Fruit fly (Drosophila melanogaster) whole organism, embryonic: Measurements from ENCODE around the gene CG34134.

Source experiments
- CG14441 ChIP-seq: fragments of 200-800 bp; sonication (Bioruptor generic); IDR thresholded peaks from 2 replicates; pipeline ENCODE4 v1.3.6; 2022; ENCODE audit warnings: missing biosample characterization, missing genetic modification characterization
- CG15696 ChIP-seq: fragments of 200-800 bp; sonication (Bioruptor generic); optimal IDR thresholded peaks from 2 replicates; lab custom pipeline; 2019; ENCODE audit warnings: missing biosample characterization, mild to moderate bottlenecking, missing genetic modification characterization, moderate library complexity
- CG8478 ChIP-seq: fragments of >200 bp; optimal IDR thresholded peaks from 2 replicates; lab custom pipeline; 2018
- CG9215 ChIP-seq: fragments of 200-800 bp; sonication (Bioruptor generic); IDR thresholded peaks from 2 replicates; pipeline ENCODE4 v1.3.6; 2022; ENCODE audit warnings: missing biosample characterization, missing genetic modification characterization
- Eip74EF ChIP-seq, 2 experiments: fragments of 200-800 bp in 1 of 2; fragments of >200 bp in 1 of 2; sonication (Bioruptor generic) in 1 of 2; optimal IDR thresholded peaks; 2 replicates each; lab custom pipeline; 2017 to 2019; ENCODE audit warnings: missing biosample characterization in 2 of 2, missing genetic modification characterization in 2 of 2, mild to moderate bottlenecking in 1 of 2, moderate library complexity in 1 of 2
- NC2β ChIP-seq: fragments of 200-800 bp; sonication (Bioruptor generic); optimal IDR thresholded peaks from 2 replicates; lab custom pipeline; 2016; ENCODE audit warnings: missing biosample characterization, missing genetic modification characterization
- Sox102F ChIP-seq: fragments of 200-800 bp; sonication (Bioruptor generic); optimal IDR thresholded peaks from 2 replicates; lab custom pipeline; 2018; ENCODE audit warnings: missing biosample characterization, mild to moderate bottlenecking, missing genetic modification characterization, moderate library complexity
- psq ChIP-seq: fragments of 200-800 bp; sonication (Bioruptor generic); optimal IDR thresholded peaks from 2 replicates; lab custom pipeline; 2017; ENCODE audit warnings: missing biosample characterization, missing genetic modification characterization
- pzg ChIP-seq: fragments of 200-800 bp; sonication (Bioruptor generic); optimal IDR thresholded peaks from 3 replicates; lab custom pipeline; 2018; ENCODE audit warnings: missing biosample characterization, mild to moderate bottlenecking, missing genetic modification characterization, moderate library complexity
- sima ChIP-seq: fragments of 200-800 bp; sonication (Bioruptor generic); optimal IDR thresholded peaks from 2 replicates; lab custom pipeline; 2016; ENCODE audit warnings: missing biosample characterization, missing genetic modification characterization
- tup ChIP-seq: fragments of 200-800 bp; sonication (Bioruptor generic); optimal IDR thresholded peaks from 2 replicates; lab custom pipeline; 2016; ENCODE audit warnings: missing biosample characterization, mild to moderate bottlenecking, missing genetic modification characterization, moderate library complexity

- TF ChIP-seq CG8478 (lab: Kevin White, UChicago): no peak
- peak; percentile 89 for TF ChIP-seq CG9215
- TF ChIP-seq psq (GFP tag; lab: Kevin White, UChicago): peak; percentile 64
- peak; percentile 95 for TF ChIP-seq Sox102F (GFP tag; lab: Kevin White, UChicago)
- peak; percentile 58 for TF ChIP-seq sima (GFP tag; lab: Kevin White, UChicago)
- TF ChIP-seq CG14441 (GFP tag; lab: Robert Waterston, UW): peak; percentile 89
- TF ChIP-seq tup (GFP tag; lab: Kevin White, UChicago): peak; percentile 79
- peak; percentile 93 for TF ChIP-seq NC2β (GFP tag; lab: Kevin White, UChicago)
- peak in 1 of 2 experiments; percentile 99 for TF ChIP-seq Eip74EF (GFP tag; optimal IDR thresholded peaks at IDR 0.05; lab: Kevin White, UChicago)
- TF ChIP-seq CG15696 (tag; lab: Kevin White, UChicago): peak; percentile 96
- peak; percentile 94 for TF ChIP-seq pzg
Observed at dm6 chr2L:8162307-8163024, 28.1 kb downstream of the CG34134 start, which contains the start of gene Acbp1.
